Worm (Caenorhabditis elegans): ENCODE results near the gene R10E4.6.

R10E4.6 gene

DNA sequence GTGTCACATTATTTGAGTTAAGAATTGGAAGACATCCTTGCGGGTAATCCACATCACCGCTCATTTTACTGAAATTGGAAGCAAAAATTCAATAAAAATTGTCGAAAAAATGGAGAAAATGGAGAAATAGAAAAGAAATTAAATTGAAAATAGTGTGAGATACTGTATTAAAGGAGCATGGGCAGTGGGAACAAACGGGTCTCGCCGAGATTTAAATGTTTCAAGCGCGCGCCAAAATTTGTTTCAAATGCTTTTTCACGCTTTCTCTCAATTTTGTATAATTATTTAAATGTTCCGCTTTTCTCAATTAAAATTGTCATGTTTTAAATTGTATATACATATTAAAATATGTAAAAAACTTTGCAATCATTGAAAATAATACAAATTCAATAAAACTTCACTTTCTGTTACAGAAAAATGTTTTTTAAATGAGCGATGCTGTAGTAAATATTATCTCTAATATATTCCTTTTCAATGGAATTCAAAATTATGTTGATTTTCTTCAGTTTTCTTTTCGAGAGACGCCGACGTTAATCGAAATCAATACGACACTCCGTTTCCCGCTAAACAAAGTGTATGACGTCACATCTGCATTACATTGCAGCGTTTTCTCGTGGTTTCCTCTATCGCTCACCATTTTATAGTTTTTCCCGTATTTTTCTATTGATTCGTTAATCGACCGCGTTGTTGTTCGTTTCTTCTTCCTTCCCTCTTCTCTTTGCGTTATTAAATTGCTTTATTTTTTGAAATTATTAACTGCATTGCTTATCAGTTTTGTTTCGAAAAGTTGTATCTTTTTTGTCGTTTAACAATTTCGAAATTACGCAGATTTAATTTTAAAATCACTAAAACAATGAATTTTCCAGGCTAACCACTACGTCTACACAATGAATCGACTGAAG lies 20.1 kb downstream of the R10E4.6 start, which contains the start of the genes evl-14 and dcn-1 (continued):
- TF ChIP-seq ceh-16 (tag; optimal IDR thresholded peaks at IDR 0.05) (no peak), lsy-12 (tag; optimal IDR thresholded peaks at IDR 0.05) (no peak), aly-2 (tag; optimal IDR thresholded peaks at IDR 0.05) (no peak), egl-27 (tag; optimal IDR thresholded peaks at IDR 0.05) (no peak), ceh-82 (tag; optimal IDR thresholded peaks at IDR 0.05) (no peak), egl-5 (tag; optimal IDR thresholded peaks at IDR 0.05) (peak; percentile 80), nhr-28 (tag; optimal IDR thresholded peaks at IDR 0.05) (no peak), ama-1 (optimal IDR thresholded peaks at IDR 0.05) (no peak), ceh-9 (tag; optimal IDR thresholded peaks at IDR 0.05) (no peak), lin-15B (tag; optimal IDR thresholded peaks at IDR 0.05) (peak; percentile 63)

DNA sequence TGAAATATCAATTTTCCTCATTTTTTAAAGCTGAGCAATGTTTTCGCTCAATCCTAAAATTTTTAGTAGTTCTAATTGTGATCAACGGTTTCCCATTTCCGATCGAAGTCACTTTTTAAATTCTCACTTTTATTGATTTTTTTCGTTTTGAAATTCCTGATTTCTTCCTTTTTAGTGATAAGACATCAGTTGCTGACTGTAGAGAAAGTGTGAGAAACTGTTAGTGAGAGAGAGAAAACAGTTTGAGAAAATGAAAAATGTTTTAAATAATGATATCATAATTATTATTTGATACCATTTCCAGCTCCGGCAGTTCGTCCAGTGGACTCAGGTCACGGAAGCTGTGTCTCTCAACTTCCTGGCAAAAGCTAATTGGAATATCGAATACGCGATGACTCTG lies 21.3 kb downstream of the R10E4.6 start:
- TF ChIP-seq elt-2 (tag; optimal IDR thresholded peaks at IDR 0.05) (peak; percentile 51), ceh-28 (tag; optimal IDR thresholded peaks at IDR 0.05) (peak; percentile 16), elt-1 (tag; optimal IDR thresholded peaks at IDR 0.05) (no peak)

DNA sequence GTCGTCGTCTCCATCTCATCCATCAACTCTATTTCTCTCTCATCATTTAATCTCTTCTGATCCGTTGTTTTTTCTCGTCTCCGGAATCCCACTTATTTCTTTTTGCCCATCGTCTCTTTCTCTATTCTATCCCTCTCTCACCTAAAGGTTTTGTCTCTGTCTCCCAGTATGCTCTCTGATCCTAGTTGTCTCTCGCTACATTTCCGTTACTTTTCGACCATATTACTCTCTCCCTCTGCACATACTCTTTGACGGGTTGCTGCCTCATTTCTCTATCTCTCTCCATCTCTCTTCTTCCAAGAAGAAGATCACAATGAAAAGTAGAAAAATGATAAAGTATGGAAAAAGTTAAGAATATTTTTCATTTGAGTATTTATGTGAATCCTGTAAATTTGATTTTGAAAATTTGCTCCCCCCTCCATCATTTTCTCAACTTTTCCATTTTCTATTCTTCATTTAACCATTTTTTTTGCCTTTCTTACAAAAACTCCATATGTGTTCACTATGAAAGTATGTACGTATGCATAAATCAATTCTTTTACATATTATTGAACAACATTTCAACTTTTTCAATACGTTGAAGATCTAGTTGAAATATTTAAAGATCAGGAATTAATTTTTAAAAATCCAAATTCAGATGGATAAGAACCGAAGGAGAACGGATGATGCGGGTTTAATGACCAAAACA lies 24.0 kb downstream of the R10E4.6 start, which contains the start of gene tag-131:
tag-131 (plus strand) TSS at position 638 of the 688 bp plus-strand sequence.
- TF ChIP-seq nhr-12 (tag; optimal IDR thresholded peaks at IDR 0.05) (no peak), eor-1 (tag; optimal IDR thresholded peaks at IDR 0.05) (no peak), lin-39 (tag; optimal IDR thresholded peaks at IDR 0.05) (no peak), daf-12 (tag; optimal IDR thresholded peaks at IDR 0.05) (no peak), nfya-1 (tag; optimal IDR thresholded peaks at IDR 0.05; ENCODE audit: insufficient read depth) (peak; percentile 20), sea-2 (GFP tag; optimal IDR thresholded peaks at IDR 0.05) (no peak), fos-1 (tag; optimal IDR thresholded peaks at IDR 0.05) (no peak), ceh-28 (tag; optimal IDR thresholded peaks at IDR 0.05) (peak; percentile 39), nhr-23 (tag; optimal IDR thresholded peaks at IDR 0.05) (peak; percentile 68)

DNA sequence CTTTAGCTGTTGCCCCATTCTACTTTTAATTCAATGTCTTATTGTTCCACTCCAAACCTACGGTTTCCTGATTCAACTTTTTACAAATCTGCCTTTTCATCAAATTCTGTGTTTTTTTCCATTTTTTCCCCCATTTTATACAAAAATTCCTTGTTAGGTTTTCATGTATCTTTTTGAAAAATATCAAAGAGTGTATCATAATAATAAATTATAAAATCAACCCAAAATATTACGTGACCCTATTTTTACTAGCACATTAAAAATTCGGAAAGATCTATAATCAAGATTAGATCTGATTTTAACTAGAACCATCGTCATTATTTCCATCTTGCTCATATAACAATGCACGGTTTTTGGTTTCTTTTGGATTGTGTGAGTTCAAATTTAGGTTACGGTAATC lies 26.9 kb downstream of the R10E4.6 start, which contains the start of gene H38K22.6:
H38K22.6 (plus strand) TSS at position 301 of the 400 bp plus-strand sequence.
- TF ChIP-seq ceh-28 (tag; optimal IDR thresholded peaks at IDR 0.05) = no peak
- no peak for TF ChIP-seq nhr-28 (tag; optimal IDR thresholded peaks at IDR 0.05)
- TF ChIP-seq unc-39 (tag; optimal IDR thresholded peaks at IDR 0.05) = no peak
- no peak for TF ChIP-seq nhr-76 (tag; optimal IDR thresholded peaks at IDR 0.05)
- TF ChIP-seq fkh-2 (tag; optimal IDR thresholded peaks at IDR 0.05) = no peak
- TF ChIP-seq nhr-77 (tag; optimal IDR thresholded peaks at IDR 0.05) = no peak
- no peak for TF ChIP-seq nhr-237 (tag; optimal IDR thresholded peaks at IDR 0.05)
- no peak for TF ChIP-seq unc-62 (GFP tag; optimal IDR thresholded peaks at IDR 0.05)
- no peak for TF ChIP-seq ztf-11 (tag; optimal IDR thresholded peaks at IDR 0.05)

DNA sequence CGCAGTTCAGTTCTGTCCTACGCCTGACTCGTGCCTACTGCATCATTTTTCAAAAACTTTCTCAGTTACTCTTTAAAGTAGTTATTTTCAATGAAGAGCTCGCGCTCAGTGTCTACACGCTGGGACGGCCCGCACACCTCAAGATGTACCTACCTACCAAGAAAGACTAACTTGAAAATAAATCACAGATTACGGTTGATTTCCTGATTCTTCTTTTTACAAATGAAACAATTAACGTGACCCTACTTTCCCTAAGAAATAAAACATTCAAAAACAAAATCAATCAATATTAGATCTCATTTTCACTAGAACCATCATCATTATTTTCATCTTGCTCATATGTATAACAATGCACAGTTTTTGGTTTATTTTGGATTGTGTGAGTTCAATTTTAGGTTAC lies 28.2 kb downstream of the R10E4.6 start, which contains the start of gene H38K22.7:
H38K22.7 (plus strand) TSS at position 301 of the 400 bp plus-strand sequence.
- no peak for TF ChIP-seq fos-1 (tag; optimal IDR thresholded peaks at IDR 0.05)
- TF ChIP-seq lin-15B (tag; optimal IDR thresholded peaks at IDR 0.05) = no peak
- TF ChIP-seq ceh-28 (tag; optimal IDR thresholded peaks at IDR 0.05) = no peak
- no peak for TF ChIP-seq elt-1 (tag; optimal IDR thresholded peaks at IDR 0.05)
- TF ChIP-seq ztf-11 (tag; optimal IDR thresholded peaks at IDR 0.05) = no peak
- TF ChIP-seq lsy-12 (tag; optimal IDR thresholded peaks at IDR 0.05) = no peak
- no peak for TF ChIP-seq mdl-1 (tag; optimal IDR thresholded peaks at IDR 0.05)
- no peak for TF ChIP-seq nhr-23 (tag; optimal IDR thresholded peaks at IDR 0.05)
- TF ChIP-seq eor-1 (tag; optimal IDR thresholded peaks at IDR 0.05) = no peak

DNA sequence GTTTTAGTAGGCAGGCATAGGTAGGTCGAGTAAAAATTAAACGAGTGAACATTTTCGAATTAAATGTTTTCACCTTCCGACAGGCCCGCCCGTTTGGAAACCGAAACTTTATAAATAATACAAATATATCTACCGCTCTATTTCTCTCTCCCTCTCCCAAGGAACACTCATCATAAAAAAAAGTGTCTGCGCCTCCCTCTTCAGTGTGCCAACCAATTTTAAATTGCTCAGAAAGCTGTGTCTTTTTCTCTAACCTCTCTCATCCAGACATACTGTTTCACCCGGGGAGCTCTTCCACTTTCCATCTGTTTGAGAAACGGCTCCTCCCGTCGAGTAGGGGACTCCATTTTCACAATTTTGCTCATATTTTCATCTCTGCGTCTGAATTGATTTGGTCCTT lies 29.9 kb downstream of the R10E4.6 start:
- peak; percentile 62 for TF ChIP-seq egl-5 (tag; optimal IDR thresholded peaks at IDR 0.05)
- TF ChIP-seq unc-39 (tag; optimal IDR thresholded peaks at IDR 0.05) = no peak
- no peak for TF ChIP-seq ama-1 (optimal IDR thresholded peaks at IDR 0.05)
- TF ChIP-seq nhr-67 (tag; optimal IDR thresholded peaks at IDR 0.05) = no peak
- TF ChIP-seq unc-62 (GFP tag; optimal IDR thresholded peaks at IDR 0.05) = no peak
- no peak for TF ChIP-seq ZK546.5 (tag; optimal IDR thresholded peaks at IDR 0.05)
- no peak for TF ChIP-seq fkh-2 (tag; optimal IDR thresholded peaks at IDR 0.05)
- TF ChIP-seq egl-27 (tag; optimal IDR thresholded peaks at IDR 0.05) = no peak
- no peak for TF ChIP-seq ceh-82 (tag; optimal IDR thresholded peaks at IDR 0.05)
- peak; percentile 16 for TF ChIP-seq snpc-4 (tag; optimal IDR thresholded peaks at IDR 0.05)
- peak; percentile 78 for TF ChIP-seq lin-39 (tag; optimal IDR thresholded peaks at IDR 0.05)
- no peak for TF ChIP-seq elt-3 (tag; optimal IDR thresholded peaks at IDR 0.05)
- TF ChIP-seq nhr-43 (tag; optimal IDR thresholded peaks at IDR 0.05; ENCODE audit: poor library complexity, severe bottlenecking) = peak; percentile 8
- no peak for TF ChIP-seq nhr-25 (tag; optimal IDR thresholded peaks at IDR 0.05)
- TF ChIP-seq lin-15B (tag; optimal IDR thresholded peaks at IDR 0.05) = peak; percentile 39
- no peak for TF ChIP-seq ceh-16 (tag; optimal IDR thresholded peaks at IDR 0.05)
- no peak for TF ChIP-seq nhr-76 (tag; optimal IDR thresholded peaks at IDR 0.05)
- TF ChIP-seq fkh-10 (GFP tag; optimal IDR thresholded peaks at IDR 0.05) = no peak
- TF ChIP-seq hmg-11 (tag; optimal IDR thresholded peaks at IDR 0.05) = peak; percentile 47
- TF ChIP-seq daf-12 (tag; optimal IDR thresholded peaks at IDR 0.05) = no peak
- peak; percentile 68 for TF ChIP-seq nfya-1 (tag; optimal IDR thresholded peaks at IDR 0.05; ENCODE audit: insufficient read depth)
- peak; percentile 60 for TF ChIP-seq pha-4 (tag; optimal IDR thresholded peaks at IDR 0.05)
